Fruit fly (Drosophila melanogaster) whole organism, pupa: Measurements from ENCODE around the gene mtTFB2.

Experiments used
- CG10348 ChIP-seq: fragments of 200-800 bp; sonication (Bioruptor generic); IDR thresholded peaks from 2 replicates; pipeline ENCODE4 v1.3.6; 2022; ENCODE audit warnings: missing biosample characterization, missing genetic modification characterization
- CG12605 ChIP-seq: fragments of 200-800 bp; sonication (Bioruptor generic); IDR thresholded peaks from 2 replicates; pipeline ENCODE4 v1.3.6; 2022; ENCODE audit warnings: missing biosample characterization, missing genetic modification characterization
- CG13204 ChIP-seq: fragments of 200-800 bp; sonication (Bioruptor generic); optimal IDR thresholded peaks from 2 replicates; lab custom pipeline; 2018; ENCODE audit warnings: missing biosample characterization, mild to moderate bottlenecking, missing genetic modification characterization, moderate library complexity
- CG14655 ChIP-seq: fragments of 200-800 bp; sonication (Bioruptor generic); optimal IDR thresholded peaks from 3 replicates; lab custom pipeline; 2017; ENCODE audit warnings: mild to moderate bottlenecking, missing biosample characterization, missing genetic modification reagents, missing genetic modification characterization
- CG15710 ChIP-seq: fragments of 200-800 bp; sonication (Bioruptor generic); optimal IDR thresholded peaks from 2 replicates; lab custom pipeline; 2018; ENCODE audit warnings: missing biosample characterization, mild to moderate bottlenecking, missing genetic modification characterization, moderate library complexity
- CG17806 ChIP-seq: fragments of 200-800 bp; sonication (Bioruptor generic); optimal IDR thresholded peaks from 2 replicates; lab custom pipeline; 2018; ENCODE audit warnings: missing biosample characterization, mild to moderate bottlenecking, missing genetic modification characterization, moderate library complexity
- CG32121 ChIP-seq: fragments of 200-800 bp; sonication (Bioruptor generic); IDR thresholded peaks from 2 replicates; pipeline ENCODE4 v1.3.6; 2022; ENCODE audit warnings: missing biosample characterization, missing genetic modification characterization
- CG34367 ChIP-seq: fragments of 200-800 bp; sonication (Bioruptor generic); optimal IDR thresholded peaks from 2 replicates; lab custom pipeline; 2018; ENCODE audit warnings: missing biosample characterization, mild to moderate bottlenecking, missing genetic modification characterization
- CG4496 ChIP-seq: fragments of 200-800 bp; sonication (Bioruptor generic); IDR thresholded peaks from 3 replicates; pipeline ENCODE4 v1.3.6; 2022; ENCODE audit warnings: missing biosample characterization, missing genetic modification characterization
- CG8159 ChIP-seq: fragments of 200-800 bp; sonication (Bioruptor generic); optimal IDR thresholded peaks from 3 replicates; lab custom pipeline; 2018; ENCODE audit warnings: missing biosample characterization, mild to moderate bottlenecking, missing genetic modification characterization, moderate library complexity
- CG8301 ChIP-seq: fragments of 200-800 bp; sonication (Bioruptor generic); optimal IDR thresholded peaks from 2 replicates; lab custom pipeline; 2018; ENCODE audit warnings: missing biosample characterization, mild to moderate bottlenecking, missing genetic modification characterization
- CG9948 ChIP-seq: fragments of 200-800 bp; sonication (Bioruptor generic); optimal IDR thresholded peaks from 2 replicates; lab custom pipeline; 2018; ENCODE audit warnings: missing biosample characterization, mild to moderate bottlenecking, missing genetic modification characterization, moderate library complexity
- D1 ChIP-seq: fragments of 200-800 bp; sonication (Bioruptor generic); optimal IDR thresholded peaks from 2 replicates; lab custom pipeline; 2018; ENCODE audit warnings: missing biosample characterization, mild to moderate bottlenecking, missing genetic modification characterization, moderate library complexity
- EcR ChIP-seq: fragments of 200-800 bp; sonication (Bioruptor generic); optimal IDR thresholded peaks from 3 replicates; lab custom pipeline; 2019; ENCODE audit warnings: missing biosample characterization, missing genetic modification characterization, mild to moderate bottlenecking, moderate library complexity, missing genetic modification reagents
- Ets98B ChIP-seq: fragments of 200-800 bp; sonication (Bioruptor generic); IDR thresholded peaks from 2 replicates; pipeline ENCODE4 v1.3.6; 2022; ENCODE audit warnings: missing biosample characterization, missing genetic modification characterization
- Pif1A ChIP-seq: fragments of 200-800 bp; sonication (Bioruptor generic); optimal IDR thresholded peaks from 3 replicates; lab custom pipeline; 2016; ENCODE audit warnings: missing biosample characterization, missing genetic modification characterization
- Snoo ChIP-seq: fragments of 200-800 bp; sonication (Bioruptor generic); optimal IDR thresholded peaks from 3 replicates; lab custom pipeline; 2017; ENCODE audit warnings: missing biosample characterization, mild to moderate bottlenecking, missing genetic modification characterization, inconsistent platforms
- fd96Ca ChIP-seq: fragments of 200-800 bp; sonication (Bioruptor generic); IDR thresholded peaks from 3 replicates; pipeline ENCODE4 v1.3.6; 2022; ENCODE audit warnings: missing biosample characterization, missing genetic modification characterization
- gl ChIP-seq: fragments of 200-800 bp; sonication (Bioruptor generic); optimal IDR thresholded peaks from 2 replicates; lab custom pipeline; 2018; ENCODE audit warnings: missing biosample characterization, mild to moderate bottlenecking, missing genetic modification characterization
- rn ChIP-seq: fragments of 200-800 bp; sonication (Bioruptor generic); IDR thresholded peaks from 2 replicates; pipeline ENCODE4 v1.3.6; 2022; ENCODE audit warnings: missing biosample characterization, missing genetic modification characterization

The mtTFB2 gene

DNA sequence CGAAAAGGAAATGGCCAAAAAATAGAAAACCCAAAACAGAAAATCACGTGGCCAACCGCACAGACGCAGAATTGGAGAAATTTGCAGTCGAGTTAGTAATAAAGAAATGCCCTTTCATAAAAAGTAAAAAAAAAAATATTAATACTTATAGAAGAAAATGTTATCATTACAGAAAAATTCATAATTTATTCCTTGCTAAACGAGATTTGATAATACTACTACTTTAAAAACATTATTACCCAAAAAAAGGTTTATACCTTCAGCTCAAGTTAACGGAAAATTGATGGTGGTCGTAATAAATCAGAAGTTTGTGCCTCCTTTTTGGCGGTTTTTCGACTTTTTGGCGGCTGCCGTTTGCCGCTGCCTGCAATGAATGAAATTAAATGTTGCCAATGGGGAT is 17.0 kb upstream of the mtTFB2 start:
- peak; percentile 48 for TF ChIP-seq CG14655
- TF ChIP-seq CG17806 (tag; lab: Kevin White, UChicago) = no peak

dm6 chr3R:10031480-10031879 is 13.9 kb upstream of the mtTFB2 start:
- TF ChIP-seq CG14655 (no peak), CG12605 (GFP tag; lab: Robert Waterston, UW) (no peak), Ets98B (GFP tag; lab: Robert Waterston, UW) (no peak), CG15710 (tag; lab: Kevin White, UChicago) (no peak), CG10348 (GFP tag; lab: Robert Waterston, UW) (no peak), D1 (tag; lab: Kevin White, UChicago) (no peak)

DNA sequence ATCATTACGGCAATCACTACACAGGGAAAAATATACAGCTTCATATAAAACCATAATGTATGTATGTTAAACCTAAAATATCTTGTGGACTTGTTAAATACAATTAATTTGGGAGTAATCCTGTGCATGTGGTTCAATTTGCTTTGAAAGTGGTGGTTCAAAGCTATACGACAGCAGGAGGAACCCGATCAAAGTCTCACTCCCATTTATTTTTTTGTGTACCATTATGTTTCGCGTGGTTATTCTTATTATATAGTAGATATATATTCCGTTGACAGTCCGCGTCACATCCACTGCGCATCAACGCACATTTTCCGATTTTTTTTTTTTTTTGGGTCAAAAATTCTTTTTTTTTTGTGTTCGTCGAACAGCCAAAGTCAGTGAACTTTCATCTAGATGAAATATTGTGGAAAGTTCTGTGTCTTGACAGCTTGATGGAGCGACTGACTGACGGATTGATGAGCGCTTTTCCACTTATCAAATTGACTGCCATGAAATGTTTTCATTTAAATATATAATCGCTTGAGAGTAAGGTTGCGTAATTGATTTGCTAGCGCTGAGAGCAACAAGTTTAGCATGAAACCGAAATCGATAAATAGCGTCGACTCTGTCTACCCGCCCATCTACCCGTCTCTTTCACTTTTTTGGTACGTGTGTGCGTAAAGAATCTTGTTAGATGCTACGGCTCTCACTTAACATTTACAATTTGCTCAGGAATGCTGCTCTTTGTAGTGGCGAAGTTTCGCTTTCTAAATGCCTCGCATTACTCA is 12.2 kb upstream of the mtTFB2 start:
- TF ChIP-seq CG32121 (no peak), CG10348 (GFP tag; lab: Robert Waterston, UW) (no peak), fd96Ca (GFP tag; lab: Robert Waterston, UW) (no peak), CG4496 (no peak), Pif1A (GFP tag; lab: Kevin White, UChicago) (no peak), CG13204 (GFP tag; lab: Kevin White, UChicago) (no peak), rn (GFP tag; lab: Robert Waterston, UW) (no peak), CG34367 (tag; lab: Kevin White, UChicago) (no peak), CG8301 (tag; lab: Kevin White, UChicago) (no peak), CG17806 (tag; lab: Kevin White, UChicago) (no peak), CG14655 (no peak), Snoo (no peak), CG15710 (tag; lab: Kevin White, UChicago) (no peak), CG9948 (tag; lab: Kevin White, UChicago) (no peak), Ets98B (GFP tag; lab: Robert Waterston, UW) (no peak), CG12605 (GFP tag; lab: Robert Waterston, UW) (no peak), CG8159 (tag; lab: Kevin White, UChicago) (no peak), D1 (tag; lab: Kevin White, UChicago) (no peak), EcR (no peak)

DNA sequence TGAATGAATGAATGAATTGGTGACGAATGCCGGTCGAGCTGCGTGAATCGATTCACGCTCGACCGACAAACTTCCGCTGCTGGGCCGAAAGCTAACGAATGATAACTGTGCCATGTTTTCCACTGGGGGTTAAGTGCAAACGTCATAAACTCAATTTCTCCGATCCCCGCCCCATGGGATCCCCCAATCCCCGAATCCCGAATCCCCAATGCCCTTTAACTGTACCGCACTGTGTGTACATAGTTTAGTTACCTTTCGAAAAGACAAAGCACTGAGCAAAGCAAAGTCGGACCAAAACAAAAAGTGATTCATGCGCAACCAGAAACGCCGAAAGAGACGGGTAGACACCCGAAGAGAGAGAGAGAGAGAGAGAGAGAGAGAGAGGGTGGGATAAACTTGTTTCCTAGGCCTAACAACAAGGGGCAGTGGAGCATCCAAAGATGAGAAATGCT is 10.4 kb upstream of the mtTFB2 start:
- no peak for TF ChIP-seq CG17806 (tag; lab: Kevin White, UChicago)
- no peak for TF ChIP-seq CG8301 (tag; lab: Kevin White, UChicago)
- TF ChIP-seq CG13204 (GFP tag; lab: Kevin White, UChicago) = no peak
- no peak for TF ChIP-seq CG12605 (GFP tag; lab: Robert Waterston, UW)
- no peak for TF ChIP-seq CG8159 (tag; lab: Kevin White, UChicago)
- TF ChIP-seq CG32121 = no peak
- no peak for TF ChIP-seq gl
- no peak for TF ChIP-seq CG34367 (tag; lab: Kevin White, UChicago)
- no peak for TF ChIP-seq CG9948 (tag; lab: Kevin White, UChicago)
- peak; percentile 27; the same call in 1 of the 3 replicates for TF ChIP-seq CG4496
- peak; percentile 82 for TF ChIP-seq EcR
- no peak for TF ChIP-seq Snoo
- no peak for TF ChIP-seq rn (GFP tag; lab: Robert Waterston, UW)
- no peak for TF ChIP-seq fd96Ca (GFP tag; lab: Robert Waterston, UW)
- TF ChIP-seq CG14655 = peak; percentile 11

DNA sequence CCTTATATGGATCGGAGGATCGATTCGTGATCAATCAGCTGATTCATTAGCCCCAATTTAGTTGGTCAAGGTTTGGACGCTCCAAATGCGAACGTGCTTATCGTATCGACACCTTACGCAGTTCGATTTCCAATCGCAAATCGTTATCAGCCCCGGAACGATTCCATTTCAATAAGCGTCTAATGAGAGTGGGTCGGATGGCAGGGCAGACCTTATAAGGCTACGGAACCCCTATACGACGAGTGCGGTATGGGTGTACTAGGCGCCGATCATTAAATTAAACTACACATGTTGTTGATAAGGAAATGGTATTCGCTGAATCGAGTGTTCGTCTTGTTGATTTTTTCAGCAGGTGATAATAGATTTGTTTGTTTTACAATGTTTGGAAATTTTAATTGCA is 9.6 kb upstream of the mtTFB2 start:
- TF ChIP-seq CG12605 (GFP tag; lab: Robert Waterston, UW) = no peak
- no peak for TF ChIP-seq Snoo
- TF ChIP-seq CG10348 (GFP tag; lab: Robert Waterston, UW) = no peak
- TF ChIP-seq CG4496 = no peak
- TF ChIP-seq CG13204 (GFP tag; lab: Kevin White, UChicago) = no peak
- TF ChIP-seq CG32121 = no peak
- TF ChIP-seq, all 21 proteins: peak for 0

DNA sequence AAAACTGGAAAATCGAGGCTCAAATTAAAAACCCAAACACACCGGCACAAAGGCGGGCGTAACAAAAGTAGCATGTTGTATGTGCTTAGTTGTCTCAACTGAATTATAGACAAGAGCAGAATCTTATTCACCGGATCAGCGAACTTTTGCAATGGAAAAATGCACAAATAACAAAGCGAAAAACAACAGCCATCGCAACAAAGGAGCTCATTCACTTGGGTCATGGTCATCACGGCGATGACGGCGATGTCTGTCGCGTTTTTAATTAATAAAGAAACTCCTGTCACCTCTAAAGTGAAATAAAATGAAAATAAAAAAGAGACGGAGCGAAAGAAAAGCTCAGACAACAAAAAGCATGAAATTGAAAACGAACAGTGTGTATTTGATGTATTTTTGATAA is 6.2 kb upstream of the mtTFB2 start:
- TF ChIP-seq EcR (peak; percentile 92), CG15710 (tag; lab: Kevin White, UChicago) (no peak)

DNA sequence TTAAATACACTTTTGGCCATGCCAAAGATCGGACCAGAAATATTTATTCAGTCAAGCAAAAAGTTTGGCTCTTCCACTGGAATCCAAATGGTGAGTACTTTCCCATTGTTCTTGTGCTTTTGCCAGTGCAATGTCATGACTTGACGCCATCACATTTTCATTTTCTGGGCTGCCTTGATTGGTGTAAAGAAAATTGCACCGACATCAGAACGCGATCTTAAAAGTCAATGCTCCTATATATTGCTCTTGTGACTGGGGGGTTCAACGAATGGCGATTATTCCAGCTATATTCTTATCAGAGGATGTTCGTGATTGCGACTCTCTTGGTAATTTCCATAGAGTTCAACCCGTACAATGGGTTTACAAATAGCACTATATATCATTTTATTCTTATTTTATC is 4.9 kb upstream of the mtTFB2 start:
- TF ChIP-seq Pif1A (GFP tag; lab: Kevin White, UChicago) (no peak), CG4496 (no peak), CG13204 (GFP tag; lab: Kevin White, UChicago) (no peak), gl (no peak), EcR (peak; percentile 95)
- TF ChIP-seq, all 21 proteins: peak for 1
